Fruit fly (Drosophila melanogaster) whole organism, embryonic: ENCODE results near the gene Uba4.

ENCODE experiments used
- C15 ChIP-seq: fragments of 200-800 bp; sonication (Bioruptor generic); IDR thresholded peaks from 3 replicates; pipeline ENCODE4 v1.3.6; 2022; ENCODE audit warnings: missing biosample characterization, missing genetic modification characterization
- CG11093 ChIP-seq: fragments of 200-800 bp; sonication (Bioruptor generic); IDR thresholded peaks from 3 replicates; pipeline ENCODE4 v1.3.6; 2022; ENCODE audit warnings: missing biosample characterization, missing genetic modification characterization
- CG11398 ChIP-seq: fragments of 200-800 bp; sonication (Bioruptor generic); optimal IDR thresholded peaks from 2 replicates; lab custom pipeline; 2016; ENCODE audit warnings: missing biosample characterization, missing genetic modification characterization
- CG12219 ChIP-seq: fragments of 200-800 bp; sonication (Bioruptor generic); optimal IDR thresholded peaks from 3 replicates; lab custom pipeline; 2018; ENCODE audit warnings: missing biosample characterization, mild to moderate bottlenecking, missing genetic modification characterization
- CG12744 ChIP-seq: fragments of 200-800 bp; sonication (Bioruptor generic); optimal IDR thresholded peaks from 2 replicates; lab custom pipeline; 2016; ENCODE audit warnings: missing biosample characterization, missing genetic modification characterization
- CG12942 ChIP-seq: fragments of 200-800 bp; sonication (Bioruptor generic); optimal IDR thresholded peaks from 3 replicates; lab custom pipeline; 2016; ENCODE audit warnings: missing biosample characterization, missing genetic modification characterization
- CG13287 ChIP-seq: fragments of 200-800 bp; sonication (Bioruptor generic); IDR thresholded peaks from 2 replicates; pipeline ENCODE4 v1.3.6; 2022; ENCODE audit warnings: missing biosample characterization, missing genetic modification characterization; ENCODE audit not compliant: partially characterized antibody
- CG14860 ChIP-seq: fragments of 200-800 bp; sonication (Bioruptor generic); IDR thresholded peaks from 3 replicates; pipeline ENCODE4 v1.3.6; 2022; ENCODE audit warnings: missing biosample characterization, missing genetic modification characterization; ENCODE audit not compliant: partially characterized antibody
- CG15479 ChIP-seq: fragments of 200-800 bp; sonication (Bioruptor generic); optimal IDR thresholded peaks from 3 replicates; lab custom pipeline; 2019; ENCODE audit warnings: missing biosample characterization, mild to moderate bottlenecking, missing genetic modification characterization, moderate library complexity
- CG16813 ChIP-seq: fragments of 200-800 bp; sonication (Bioruptor generic); IDR thresholded peaks from 3 replicates; pipeline ENCODE4 v1.3.6; 2022; ENCODE audit warnings: missing biosample characterization, missing genetic modification characterization; ENCODE audit not compliant: partially characterized antibody
- CG17802 ChIP-seq: fragments of 200-800 bp; sonication (Bioruptor generic); optimal IDR thresholded peaks from 2 replicates; lab custom pipeline; 2018; ENCODE audit warnings: missing biosample characterization, mild to moderate bottlenecking, missing genetic modification characterization, moderate library complexity
- CG18476 ChIP-seq: fragments of 200-800 bp; sonication (Bioruptor generic); optimal IDR thresholded peaks from 2 replicates; lab custom pipeline; 2016; ENCODE audit warnings: missing biosample characterization, mild to moderate bottlenecking, missing genetic modification characterization
- CG2199 ChIP-seq: fragments of 200-800 bp; sonication (Bioruptor generic); IDR thresholded peaks from 3 replicates; pipeline ENCODE4 v1.3.6; 2022; ENCODE audit warnings: missing biosample characterization, missing genetic modification characterization
- CG2875 ChIP-seq: fragments of 200-800 bp; sonication (Bioruptor generic); optimal IDR thresholded peaks from 2 replicates; lab custom pipeline; 2017; ENCODE audit warnings: missing biosample characterization, mild to moderate bottlenecking, missing genetic modification characterization, missing genetic modification reagents
- CG3065 ChIP-seq: fragments of 200-800 bp; sonication (Bioruptor generic); optimal IDR thresholded peaks from 2 replicates; lab custom pipeline; 2016; ENCODE audit warnings: missing biosample characterization, missing genetic modification characterization
- CG31441 ChIP-seq: fragments of 200-800 bp; sonication (Bioruptor generic); IDR thresholded peaks from 2 replicates; pipeline ENCODE4 v1.3.6; 2022; ENCODE audit warnings: missing biosample characterization, missing genetic modification characterization
- CG32772 ChIP-seq: fragments of 200-800 bp; sonication (Bioruptor generic); IDR thresholded peaks from 2 replicates; pipeline ENCODE4 v1.3.6; 2022; ENCODE audit warnings: missing biosample characterization, missing genetic modification characterization
- CG3281 ChIP-seq: fragments of 200-800 bp; sonication (Bioruptor generic); optimal IDR thresholded peaks from 3 replicates; lab custom pipeline; 2017; ENCODE audit warnings: missing biosample characterization, mild to moderate bottlenecking, missing genetic modification characterization
- CG42726 ChIP-seq: fragments of 200-800 bp; sonication (Bioruptor generic); IDR thresholded peaks from 2 replicates; pipeline ENCODE4 v1.3.6; 2022; ENCODE audit warnings: missing biosample characterization, missing genetic modification characterization; ENCODE audit not compliant: partially characterized antibody
- CG6175 ChIP-seq: fragments of 200-800 bp; sonication (Bioruptor generic); IDR thresholded peaks from 3 replicates; pipeline ENCODE4 v1.3.6; 2022; ENCODE audit warnings: missing biosample characterization, missing genetic modification characterization
- CG6272 ChIP-seq: fragments of 200-800 bp; sonication (Bioruptor generic); IDR thresholded peaks from 2 replicates; pipeline ENCODE4 v1.3.6; 2022; ENCODE audit warnings: missing biosample characterization, missing genetic modification characterization
- CG6654 ChIP-seq: fragments of 200-800 bp; sonication (Bioruptor generic); optimal IDR thresholded peaks from 2 replicates; lab custom pipeline; 2017; ENCODE audit warnings: missing biosample characterization, mild to moderate bottlenecking, missing genetic modification characterization
- CG6683 ChIP-seq: fragments of 200-800 bp; sonication (Bioruptor generic); optimal IDR thresholded peaks from 2 replicates; lab custom pipeline; 2017; ENCODE audit warnings: missing biosample characterization, mild to moderate bottlenecking, missing genetic modification characterization, missing genetic modification reagents
- CG8290 ChIP-seq, 3 experiments: fragments of 200-800 bp; sonication (Bioruptor generic); optimal IDR thresholded peaks; 2 replicates each; lab custom pipeline; 2016 to 2019; ENCODE audit warnings: missing biosample characterization in 3 of 3, missing genetic modification characterization in 3 of 3, mild to moderate bottlenecking in 2 of 3, moderate library complexity in 1 of 3
- Doc2 ChIP-seq: fragments of 200-800 bp; sonication (Bioruptor generic); IDR thresholded peaks from 2 replicates; pipeline ENCODE4 v1.3.6; 2022; ENCODE audit warnings: missing biosample characterization, missing genetic modification characterization
- E2f2 ChIP-seq: fragments of 200-800 bp; sonication (Bioruptor generic); IDR thresholded peaks from 2 replicates; pipeline ENCODE4 v1.3.6; 2022; ENCODE audit warnings: missing biosample characterization, missing genetic modification characterization
- MBD-R2 ChIP-seq: fragments of 200-800 bp; sonication (Bioruptor generic); IDR thresholded peaks from 2 replicates; pipeline ENCODE4 v1.3.6; 2022; ENCODE audit warnings: missing biosample characterization, missing genetic modification characterization
- Med ChIP-seq: fragments of 200-800 bp; sonication (Bioruptor generic); peaks from one replicate; lab custom pipeline; 2016; ENCODE audit warnings: missing biosample characterization, missing genetic modification characterization, mild to moderate bottlenecking, inconsistent platforms, moderate library complexity
- Tbp ChIP-seq: fragments of >200 bp; optimal IDR thresholded peaks from 2 replicates; lab custom pipeline; 2018; ENCODE audit warnings: missing biosample characterization, missing genetic modification characterization
- Xbp1 ChIP-seq: fragments of 200-800 bp; sonication (Bioruptor generic); optimal IDR thresholded peaks from 3 replicates; lab custom pipeline; 2016; ENCODE audit warnings: missing biosample characterization, mild to moderate bottlenecking, missing genetic modification characterization
- ase ChIP-seq: fragments of 200-800 bp; sonication (Bioruptor generic); IDR thresholded peaks from 3 replicates; pipeline ENCODE4 v1.3.6; 2022; ENCODE audit warnings: missing biosample characterization, missing genetic modification characterization
- br ChIP-seq: fragments of >200 bp; optimal IDR thresholded peaks from 2 replicates; lab custom pipeline; 2017
- bsh ChIP-seq, 2 experiments: fragments of 200-800 bp; sonication (Bioruptor generic); optimal IDR thresholded peaks; 2 replicates each; lab custom pipeline; 2017 to 2018; ENCODE audit warnings: mild to moderate bottlenecking in 2 of 2, missing biosample characterization in 2 of 2, missing genetic modification characterization in 2 of 2, moderate library complexity in 1 of 2
- danr ChIP-seq: fragments of 200-800 bp; sonication (Bioruptor generic); IDR thresholded peaks from 2 replicates; pipeline ENCODE4 v1.3.6; 2022; ENCODE audit warnings: missing biosample characterization, missing genetic modification characterization
- emc ChIP-seq: fragments of 200-800 bp; sonication (Bioruptor generic); optimal IDR thresholded peaks from 2 replicates; lab custom pipeline; 2016; ENCODE audit warnings: missing biosample characterization, missing genetic modification characterization
- exex ChIP-seq: fragments of 200-800 bp; sonication (Bioruptor generic); optimal IDR thresholded peaks from 4 replicates; lab custom pipeline; 2018; ENCODE audit warnings: missing biosample characterization, mild to moderate bottlenecking, missing genetic modification characterization, moderate library complexity
- fd102C ChIP-seq: fragments of 200-800 bp; sonication (Bioruptor generic); optimal IDR thresholded peaks from 2 replicates; lab custom pipeline; 2018; ENCODE audit warnings: missing biosample characterization, mild to moderate bottlenecking, missing genetic modification characterization, moderate library complexity
- ftz-f1 ChIP-seq: fragments of 200-800 bp; sonication (Bioruptor generic); optimal IDR thresholded peaks from 2 replicates; lab custom pipeline; 2016; ENCODE audit warnings: missing biosample characterization, missing genetic modification characterization
- gt ChIP-seq: fragments of 200-800 bp; sonication (Bioruptor generic); IDR thresholded peaks from 2 replicates; pipeline ENCODE4 v1.3.6; 2022; ENCODE audit warnings: missing biosample characterization, missing genetic modification characterization
- lmd ChIP-seq: fragments of 200-800 bp; sonication (Bioruptor generic); IDR thresholded peaks from 2 replicates; pipeline ENCODE4 v1.3.6; 2022; ENCODE audit warnings: missing biosample characterization, missing genetic modification characterization
- pzg ChIP-seq: fragments of 200-800 bp; sonication (Bioruptor generic); optimal IDR thresholded peaks from 3 replicates; lab custom pipeline; 2018; ENCODE audit warnings: missing biosample characterization, mild to moderate bottlenecking, missing genetic modification characterization, moderate library complexity
- sc ChIP-seq, 3 experiments: fragments of >200 bp in 2 of 3; fragments of 200-800 bp in 1 of 3; sonication (Bioruptor generic) in 1 of 3; optimal IDR thresholded peaks; 2 replicates in 2 of 3; 3 replicates in 1 of 3; lab custom pipeline; 2017; ENCODE audit warnings: mild to moderate bottlenecking in 1 of 3, missing biosample characterization in 1 of 3, missing genetic modification characterization in 1 of 3, missing genetic modification reagents in 1 of 3
- sens-2 ChIP-seq: fragments of 200-800 bp; sonication (Bioruptor generic); IDR thresholded peaks from 2 replicates; pipeline ENCODE4 v1.3.6; 2022; ENCODE audit warnings: missing biosample characterization, missing genetic modification characterization
- slp2 ChIP-seq: fragments of 200-800 bp; sonication (Bioruptor generic); optimal IDR thresholded peaks from 2 replicates; lab custom pipeline; 2016; ENCODE audit warnings: missing biosample characterization, missing genetic modification characterization
- zfh1 ChIP-seq: fragments of 200-800 bp; sonication (Bioruptor generic); IDR thresholded peaks from 3 replicates; pipeline ENCODE4 v1.3.6; 2022; ENCODE audit warnings: missing biosample characterization, missing genetic modification characterization

The Uba4 gene

dm6 chr2L:8521724-8522309, 4.6 kb downstream of the Uba4 start, which contains the start of gene Acer (continued):
- TF ChIP-seq CG6683 (GFP tag; lab: Kevin White, UChicago) (no peak), CG13287 (peak; percentile 56), CG14860 (no peak), CG6272 (GFP tag; lab: Robert Waterston, UW) (no peak), CG3065 (GFP tag; lab: Kevin White, UChicago) (no peak), lmd (GFP tag; lab: Robert Waterston, UW) (no peak), br (lab: Kevin White, UChicago) (no peak), CG12942 (GFP tag; lab: Kevin White, UChicago) (no peak), ase (GFP tag; lab: Robert Waterston, UW) (no peak), CG18476 (no peak), CG12219 (GFP tag; lab: Kevin White, UChicago) (no peak), Tbp (GFP tag; lab: Kevin White, UChicago) (no peak), sens-2 (no peak), CG42726 (GFP tag; lab: Robert Waterston, UW) (no peak), Xbp1 (GFP tag; lab: Kevin White, UChicago) (no peak), CG3281 (GFP tag; lab: Kevin White, UChicago) (no peak), CG15479 (GFP tag; lab: Kevin White, UChicago) (peak; percentile 89), CG17802 (tag; lab: Kevin White, UChicago) (no peak), CG2875 (GFP tag; lab: Kevin White, UChicago) (no peak), pzg (peak; percentile 24), E2f2 (0 out of 2 replicates have a peak, but pooled peaks have one; percentile 10), Doc2 (no peak), C15 (no peak), gt (no peak), exex (tag; lab: Kevin White, UChicago) (no peak), CG6175 (GFP tag; lab: Robert Waterston, UW) (no peak), bsh (GFP tag; optimal IDR thresholded peaks at IDR 0.05; lab: Kevin White, UChicago) (no peak), slp2 (GFP tag; lab: Kevin White, UChicago) (no peak), CG8290 (GFP tag; optimal IDR thresholded peaks at IDR 0.05; lab: Kevin White, UChicago) (peak; percentile 52), CG8290 (tag; optimal IDR thresholded peaks at IDR 0.05; lab: Kevin White, UChicago) (no peak), CG11093 (no peak), sc (optimal IDR thresholded peaks at IDR 0.05; lab: Kevin White, UChicago) (no peak), sc (GFP tag; optimal IDR thresholded peaks at IDR 0.05; lab: Kevin White, UChicago) (no peak), ftz-f1 (GFP tag; lab: Kevin White, UChicago) (no peak), CG11398 (no peak), CG16813 (GFP tag; lab: Robert Waterston, UW) (no peak), danr (no peak)

dm6 chr2L:8522781-8523180, 5.6 kb downstream of the Uba4 start:
- TF ChIP-seq Med (GFP tag; lab: Kevin White, UChicago) (peak; percentile 14), CG32772 (GFP tag; lab: Robert Waterston, UW) (no peak), CG6654 (GFP tag; lab: Kevin White, UChicago) (no peak), fd102C (GFP tag; lab: Kevin White, UChicago) (no peak), emc (GFP tag; lab: Kevin White, UChicago) (no peak), Xbp1 (GFP tag; lab: Kevin White, UChicago) (no peak), CG2199 (GFP tag; lab: Robert Waterston, UW) (0 out of 3 replicates have a peak, but pooled peaks have one; percentile 51), zfh1 (0 out of 3 replicates have a peak, but pooled peaks have one; percentile 7), MBD-R2 (GFP tag; lab: Robert Waterston, UW) (0 out of 2 replicates have a peak, but pooled peaks have one; percentile 8), CG31441 (no peak), CG12744 (GFP tag; lab: Kevin White, UChicago) (no peak)
- TF ChIP-seq, all 482 proteins: peak for 4
